Fruit fly (Drosophila melanogaster): ENCODE measurements around the gene Vm34Ca.

The Vm34Ca gene

dm6 chr2L:13382351-13383029 lies 28.9 kb downstream of the Vm34Ca start, which contains the start of gene loqs:
TSS of gene loqs (plus strand) at chr2L:13382652.
- TF ChIP-seq Mnt (GFP tag; optimal IDR thresholded peaks at IDR 0.05) (no peak), CG1620 (GFP tag; optimal IDR thresholded peaks at IDR 0.05) (peak; percentile 60), toe (GFP tag; optimal IDR thresholded peaks at IDR 0.05) (no peak), cnc (optimal IDR thresholded peaks at IDR 0.05) (no peak), pad (GFP tag; optimal IDR thresholded peaks at IDR 0.05) (no peak), CG11617 (GFP tag; optimal IDR thresholded peaks at IDR 0.05) (no peak), CG7101 (tag; optimal IDR thresholded peaks at IDR 0.05) (peak; percentile 49), Crg-1 (GFP tag; optimal IDR thresholded peaks at IDR 0.05) (no peak), CG33017 (tag; optimal IDR thresholded peaks at IDR 0.05) (no peak), Hr96 (GFP tag; optimal IDR thresholded peaks at IDR 0.05) (no peak), cic (GFP tag; optimal IDR thresholded peaks at IDR 0.05) (no peak), Clk (GFP tag; optimal IDR thresholded peaks at IDR 0.05) (no peak), CG14711 (tag; optimal IDR thresholded peaks at IDR 0.05) (peak; percentile 56), CG5204 (GFP tag; optimal IDR thresholded peaks at IDR 0.05) (no peak), CG7045 (GFP tag; optimal IDR thresholded peaks at IDR 0.05) (no peak), CG12768 (GFP tag; optimal IDR thresholded peaks at IDR 0.05) (no peak), kay (GFP tag; ENCODE audit: borderline replicate concordance) (no peak), tj (GFP tag; optimal IDR thresholded peaks at IDR 0.05) (no peak), ovo (GFP tag; optimal IDR thresholded peaks at IDR 0.05) (no peak), bab1 (GFP tag; optimal IDR thresholded peaks at IDR 0.05) (peak; percentile 64)

dm6 chr2L:13378488-13378964 lies 32.9 kb downstream of the Vm34Ca start, which contains the start of the genes CG9302 and beta'COP:
TSS of gene CG9302 (minus strand) at chr2L:13378538.
TSS of gene beta'COP (plus strand) at chr2L:13378902.
- TF ChIP-seq cic (GFP tag; optimal IDR thresholded peaks at IDR 0.05): peak; percentile 35
- no peak for TF ChIP-seq toe (GFP tag; optimal IDR thresholded peaks at IDR 0.05)
- TF ChIP-seq CG1620 (GFP tag; optimal IDR thresholded peaks at IDR 0.05): peak; percentile 82
- no peak for TF ChIP-seq cnc (optimal IDR thresholded peaks at IDR 0.05)
- TF ChIP-seq CG12768 (GFP tag; optimal IDR thresholded peaks at IDR 0.05): peak; percentile 80
- TF ChIP-seq CG33017 (tag; optimal IDR thresholded peaks at IDR 0.05): peak; percentile 70
- TF ChIP-seq ovo (GFP tag; optimal IDR thresholded peaks at IDR 0.05): peak; percentile 74
- peak; percentile 69 for TF ChIP-seq Mnt (GFP tag; optimal IDR thresholded peaks at IDR 0.05)
- TF ChIP-seq CG11617 (GFP tag; optimal IDR thresholded peaks at IDR 0.05): peak; percentile 89
- peak; percentile 64 for TF ChIP-seq tj (GFP tag; optimal IDR thresholded peaks at IDR 0.05)
- TF ChIP-seq Hr96 (GFP tag; optimal IDR thresholded peaks at IDR 0.05): no peak
- TF ChIP-seq CG5204 (GFP tag; optimal IDR thresholded peaks at IDR 0.05): no peak
- TF ChIP-seq CG7045 (GFP tag; optimal IDR thresholded peaks at IDR 0.05): peak; percentile 72
- TF ChIP-seq kay (GFP tag; ENCODE audit: borderline replicate concordance): no peak
- peak; percentile 70 for TF ChIP-seq pad (GFP tag; optimal IDR thresholded peaks at IDR 0.05)
- TF ChIP-seq CG14711 (tag; optimal IDR thresholded peaks at IDR 0.05): peak; percentile 97
- peak; percentile 83 for TF ChIP-seq bab1 (GFP tag; optimal IDR thresholded peaks at IDR 0.05)
- peak; percentile 69 for TF ChIP-seq Clk (GFP tag; optimal IDR thresholded peaks at IDR 0.05)
- TF ChIP-seq Crg-1 (GFP tag; optimal IDR thresholded peaks at IDR 0.05): peak; percentile 49
- peak; percentile 78 for TF ChIP-seq CG7101 (tag; optimal IDR thresholded peaks at IDR 0.05)

- peak; percentile 71 for TF ChIP-seq cic (GFP tag; optimal IDR thresholded peaks at IDR 0.05)
- no peak for TF ChIP-seq Mnt (GFP tag; optimal IDR thresholded peaks at IDR 0.05)
- no peak for TF ChIP-seq toe (GFP tag; optimal IDR thresholded peaks at IDR 0.05)
- no peak for TF ChIP-seq bab1 (GFP tag; optimal IDR thresholded peaks at IDR 0.05)
- TF ChIP-seq tj (GFP tag; optimal IDR thresholded peaks at IDR 0.05): no peak
These were observed 35.3 kb downstream of the Vm34Ca start for dm6 chr2L:13376086-13376485.

dm6 chr2L:13373435-13374242 lies 37.8 kb downstream of the Vm34Ca start, which contains the start of the genes Bdp1 and CG6565:
TSS of gene Bdp1 (minus strand) at chr2L:13373890.
TSS of gene CG6565 (plus strand) at chr2L:13374019.
- TF ChIP-seq bab1 (GFP tag; optimal IDR thresholded peaks at IDR 0.05) (peak; percentile 96), CG7101 (tag; optimal IDR thresholded peaks at IDR 0.05) (peak; percentile 97), kay (GFP tag; ENCODE audit: borderline replicate concordance) (no peak), CG14711 (tag; optimal IDR thresholded peaks at IDR 0.05) (peak; percentile 90), cnc (optimal IDR thresholded peaks at IDR 0.05) (no peak), Hr96 (GFP tag; optimal IDR thresholded peaks at IDR 0.05) (peak; percentile 99), CG11617 (GFP tag; optimal IDR thresholded peaks at IDR 0.05) (peak; percentile 98), CG33017 (tag; optimal IDR thresholded peaks at IDR 0.05) (peak; percentile 93), cic (GFP tag; optimal IDR thresholded peaks at IDR 0.05) (peak; percentile 69), Crg-1 (GFP tag; optimal IDR thresholded peaks at IDR 0.05) (peak; percentile 99), Mnt (GFP tag; optimal IDR thresholded peaks at IDR 0.05) (peak; percentile 97), pad (GFP tag; optimal IDR thresholded peaks at IDR 0.05) (peak; percentile 94), Clk (GFP tag; optimal IDR thresholded peaks at IDR 0.05) (peak; percentile 97), CG1620 (GFP tag; optimal IDR thresholded peaks at IDR 0.05) (peak; percentile 99), CG7045 (GFP tag; optimal IDR thresholded peaks at IDR 0.05) (peak; percentile 95), ovo (GFP tag; optimal IDR thresholded peaks at IDR 0.05) (peak; percentile 97), CG12768 (GFP tag; optimal IDR thresholded peaks at IDR 0.05) (peak; percentile 98), CG5204 (GFP tag; optimal IDR thresholded peaks at IDR 0.05) (peak; percentile 98), tj (GFP tag; optimal IDR thresholded peaks at IDR 0.05) (peak; percentile 88), toe (GFP tag; optimal IDR thresholded peaks at IDR 0.05) (peak; percentile 99)

- TF ChIP-seq Mnt (GFP tag; optimal IDR thresholded peaks at IDR 0.05) (peak; percentile 79), Hr96 (GFP tag; optimal IDR thresholded peaks at IDR 0.05) (peak; percentile 41), CG33017 (tag; optimal IDR thresholded peaks at IDR 0.05) (peak; percentile 55), Clk (GFP tag; optimal IDR thresholded peaks at IDR 0.05) (no peak), ovo (GFP tag; optimal IDR thresholded peaks at IDR 0.05) (peak; percentile 62), tj (GFP tag; optimal IDR thresholded peaks at IDR 0.05) (peak; percentile 4), CG1620 (GFP tag; optimal IDR thresholded peaks at IDR 0.05) (peak; percentile 90), bab1 (GFP tag; optimal IDR thresholded peaks at IDR 0.05) (peak; percentile 81), CG11617 (GFP tag; optimal IDR thresholded peaks at IDR 0.05) (peak; percentile 51), pad (GFP tag; optimal IDR thresholded peaks at IDR 0.05) (peak; percentile 77), cic (GFP tag; optimal IDR thresholded peaks at IDR 0.05) (peak; percentile 36), CG5204 (GFP tag; optimal IDR thresholded peaks at IDR 0.05) (peak; percentile 57), CG12768 (GFP tag; optimal IDR thresholded peaks at IDR 0.05) (peak; percentile 84), cnc (optimal IDR thresholded peaks at IDR 0.05) (no peak), CG7045 (GFP tag; optimal IDR thresholded peaks at IDR 0.05) (peak; percentile 41), CG14711 (tag; optimal IDR thresholded peaks at IDR 0.05) (peak; percentile 97), Crg-1 (GFP tag; optimal IDR thresholded peaks at IDR 0.05) (peak; percentile 91), kay (GFP tag; ENCODE audit: borderline replicate concordance) (no peak), toe (GFP tag; optimal IDR thresholded peaks at IDR 0.05) (peak; percentile 49), CG7101 (tag; optimal IDR thresholded peaks at IDR 0.05) (peak; percentile 84)
These were observed 40.7 kb downstream of the Vm34Ca start, which contains the start of gene ND-B22 for dm6 chr2L:13370762-13371161. TSS of gene ND-B22 (minus strand) at chr2L:13371110.
